1 fruit fly cellular context compared by ENCODE assay signal in genomic region chr2L:2728577-2728976, dm6.
TF ChIP-seq lines count a peak whose summit lies in the region.

No protein-coding gene starts in this region.

TF ChIP-seq in whole organism, embryonic, 481 proteins besides CTCF, POLR2A, EP300 and RAD21 (continued from another document):
- TF ChIP-seq da (GFP tag; optimal IDR thresholded peaks at IDR 0.05; lab: Kevin White, UChicago) (no peak), CG8765 (GFP tag; IDR thresholded peaks at IDR 0.05; lab: Robert Waterston, UW) (no peak), Myb (GFP tag; optimal IDR thresholded peaks at IDR 0.05; lab: Kevin White, UChicago) (no peak), gro (GFP tag; optimal IDR thresholded peaks at IDR 0.05; lab: Kevin White, UChicago) (no peak), en (GFP tag; optimal IDR thresholded peaks at IDR 0.05; lab: Kevin White, UChicago) (no peak)
